Worm (Caenorhabditis elegans) whole organism, L1 larva: Measurements from ENCODE around the gene K09C6.9.
A peak's percentile ranks its signal among the peaks of the same experiment; 100 is the strongest.

Source experiments
- ceh-63 ChIP-seq: fragments of 200-800 bp; sonication (Bioruptor generic); optimal IDR thresholded peaks from 2 replicates; lab custom pipeline; 2018; ENCODE audit warnings: mild to moderate bottlenecking, missing genetic modification characterization, missing compliant biosample characterization
- ceh-8 ChIP-seq: fragments of 200-800 bp; sonication (Bioruptor generic); optimal IDR thresholded peaks from 2 replicates; lab custom pipeline; 2018; ENCODE audit warnings: mild to moderate bottlenecking, missing genetic modification characterization, moderate library complexity, missing compliant biosample characterization
- ceh-82 ChIP-seq, 3 experiments: fragments of 150-350 bp in 1 of 3; sonication (generic microtip) in 2 of 3; optimal IDR thresholded peaks; 2 replicates each; lab custom pipeline; 2014 to 2017; ENCODE audit warnings: missing biosample characterization in 3 of 3, missing genetic modification characterization in 3 of 3
- dpl-1 ChIP-seq, 3 experiments: fragments of 150-350 bp in 2 of 3; sonication (generic microtip) in 1 of 3; optimal IDR thresholded peaks; 2 replicates each; lab custom pipeline; 2014 to 2017; ENCODE audit warnings: missing biosample characterization in 3 of 3, missing genetic modification characterization in 3 of 3, missing genetic modification reagents in 3 of 3
- dsc-1 ChIP-seq: sonication (generic microtip); optimal IDR thresholded peaks from 2 replicates; lab custom pipeline; 2016; ENCODE audit warnings: mild to moderate bottlenecking, missing genetic modification characterization, missing compliant biosample characterization
- egl-27 ChIP-seq, 2 experiments: fragments of 150-350 bp in 1 of 2; sonication (generic microtip); optimal IDR thresholded peaks; 3 replicates each; lab custom pipeline; 2017 to 2018; ENCODE audit warnings: missing biosample characterization in 2 of 2, missing genetic modification characterization in 2 of 2, missing genetic modification reagents in 2 of 2
- elt-3 ChIP-seq, 6 experiments: fragments of 150-350 bp in 1 of 6; sonication (generic microtip); optimal IDR thresholded peaks; 2 replicates each; lab custom pipeline; 2017 to 2018; ENCODE audit warnings: missing biosample characterization in 6 of 6, missing genetic modification characterization in 6 of 6, inconsistent platforms in 1 of 6
- fkh-4 ChIP-seq: sonication (generic microtip); optimal IDR thresholded peaks from 2 replicates; lab custom pipeline; 2016; ENCODE audit warnings: missing compliant biosample characterization, missing genetic modification characterization, borderline replicate concordance
- fos-1 ChIP-seq: fragments of 150-350 bp; optimal IDR thresholded peaks from 2 replicates; lab custom pipeline; 2014; ENCODE audit warnings: missing biosample characterization, missing genetic modification characterization
- grh-1 ChIP-seq: fragments of 200-800 bp; sonication (Bioruptor generic); IDR thresholded peaks from 2 replicates; pipeline ENCODE4 v1.3.6; 2022; ENCODE audit warnings: missing genetic modification reagents, missing genetic modification characterization, missing compliant biosample characterization
- jun-1 ChIP-seq: fragments of 150-350 bp; optimal IDR thresholded peaks from 2 replicates; lab custom pipeline; 2014; ENCODE audit warnings: missing biosample characterization, missing genetic modification reagents, missing genetic modification characterization
- lin-14 ChIP-seq: fragments of 200-800 bp; sonication (Bioruptor generic); optimal IDR thresholded peaks from 2 replicates; lab custom pipeline; 2018; ENCODE audit warnings: mild to moderate bottlenecking, missing genetic modification characterization, moderate library complexity, missing compliant biosample characterization
- mef-2 ChIP-seq: fragments of 150-350 bp; optimal IDR thresholded peaks from 2 replicates; lab custom pipeline; 2014; ENCODE audit warnings: missing biosample characterization, missing genetic modification characterization
- nhr-20 ChIP-seq: sonication (generic microtip); optimal IDR thresholded peaks from 2 replicates; lab custom pipeline; 2016; ENCODE audit warnings: mild to moderate bottlenecking, missing genetic modification characterization, missing compliant biosample characterization
- nhr-28 ChIP-seq: fragments of 150-350 bp; optimal IDR thresholded peaks from 2 replicates; lab custom pipeline; 2014; ENCODE audit warnings: missing biosample characterization, missing genetic modification characterization
- nhr-85 ChIP-seq: sonication (generic microtip); peaks from one replicate; lab custom pipeline; 2016; ENCODE audit warnings: missing genetic modification characterization, inconsistent platforms, missing compliant biosample characterization
- pqm-1 ChIP-seq: sonication (generic microtip); optimal IDR thresholded peaks from 3 replicates; lab custom pipeline; 2017; ENCODE audit warnings: missing biosample characterization, missing genetic modification characterization
- vab-15 ChIP-seq: sonication (generic microtip); optimal IDR thresholded peaks from 2 replicates; lab custom pipeline; 2017; ENCODE audit warnings: missing genotype, mild to moderate bottlenecking, missing genetic modification characterization, missing compliant biosample characterization
- xbp-1 ChIP-seq: sonication (generic microtip); optimal IDR thresholded peaks from 2 replicates; lab custom pipeline; 2016; ENCODE audit warnings: missing genetic modification characterization, missing compliant biosample characterization

The K09C6.9 gene

ce11 chrV:804485-804884, 50.4 kb downstream of the K09C6.9 start, which contains the start of gene nhr-270:
Gene nhr-270, minus strand, starts transcription at chrV:804741.
- TF ChIP-seq ceh-8 (GFP tag; lab: Kevin White, UChicago) (no peak), nhr-85 (tag; lab: Kevin White, UChicago) (peak; percentile 41), lin-14 (peak; percentile 32)

- TF ChIP-seq vab-15 (tag; lab: Kevin White, UChicago) (no peak), mef-2 (tag; lab: Kevin White, UChicago) (no peak), egl-27 (tag; optimal IDR thresholded peaks at IDR 0.05; lab: Kevin White, UChicago) (no peak), dsc-1 (tag; lab: Kevin White, UChicago) (no peak), fos-1 (tag; lab: Kevin White, UChicago) (no peak), ceh-63 (no peak), elt-3 (tag; optimal IDR thresholded peaks at IDR 0.05; lab: Kevin White, UChicago) (no peak), fkh-4 (no peak), dpl-1 (GFP tag; optimal IDR thresholded peaks at IDR 0.05; lab: Kevin White, UChicago) (no peak), xbp-1 (no peak), nhr-28 (no peak), pqm-1 (tag; lab: Kevin White, UChicago) (no peak), grh-1 (GFP tag; lab: Robert Waterston, UW) (no peak), ceh-82 (tag; optimal IDR thresholded peaks at IDR 0.05; lab: Kevin White, UChicago) (no peak), jun-1 (tag; lab: Kevin White, UChicago) (no peak), nhr-20 (tag; lab: Kevin White, UChicago) (no peak)
- TF ChIP-seq, all 84 proteins: peak for 0
Measured at ce11 chrV:803472-803871, 51.4 kb downstream of the K09C6.9 start.
